Worm (Caenorhabditis elegans): ENCODE results near the gene T10F2.2.

The T10F2.2 gene

ce11 chrIII:5120593-5120992 lies 44.5 kb downstream of the T10F2.2 start:
- no peak for TF ChIP-seq unc-39 (tag; optimal IDR thresholded peaks at IDR 0.05)
- TF ChIP-seq bed-3 (GFP tag; optimal IDR thresholded peaks at IDR 0.05) = no peak
- TF ChIP-seq ceh-43 (GFP tag; optimal IDR thresholded peaks at IDR 0.05) = no peak
- peak; percentile 24 for TF ChIP-seq nhr-2 (tag; optimal IDR thresholded peaks at IDR 0.05)
- TF ChIP-seq ces-1 (GFP tag; optimal IDR thresholded peaks at IDR 0.05) = no peak
- no peak for TF ChIP-seq blmp-1 (tag; optimal IDR thresholded peaks at IDR 0.05)
- peak; percentile 84 for TF ChIP-seq lin-32 (GFP tag; optimal IDR thresholded peaks at IDR 0.05)
- no peak for TF ChIP-seq M03D4.4 (tag; optimal IDR thresholded peaks at IDR 0.05)
- no peak for TF ChIP-seq lsy-2 (tag; optimal IDR thresholded peaks at IDR 0.05)
- TF ChIP-seq nhr-76 (tag; optimal IDR thresholded peaks at IDR 0.05) = no peak

DNA sequence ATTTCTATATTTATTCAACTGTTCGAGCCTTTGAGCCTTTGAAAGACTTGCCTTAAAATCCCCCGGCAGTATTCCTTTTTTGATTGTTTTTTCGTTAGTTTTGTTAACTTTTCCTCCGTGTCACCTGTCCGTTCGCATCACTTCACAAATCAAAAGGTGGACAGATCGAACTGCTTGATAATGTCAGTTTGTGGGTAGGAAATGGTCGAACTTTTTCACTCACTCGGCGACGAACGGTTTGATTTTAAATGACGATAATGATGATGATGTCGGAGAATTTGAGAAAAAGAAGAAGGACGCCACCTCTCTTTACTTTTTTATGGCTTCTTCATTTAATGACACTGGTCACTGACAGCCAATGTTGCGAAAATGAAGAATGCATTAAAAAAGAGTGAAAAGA lies 46.0 kb downstream of the T10F2.2 start:
- TF ChIP-seq lin-32 (GFP tag; optimal IDR thresholded peaks at IDR 0.05) (no peak), ham-2 (GFP tag; optimal IDR thresholded peaks at IDR 0.05) (no peak), snpc-4 (tag; optimal IDR thresholded peaks at IDR 0.05) (no peak)

All from whole organism, mixed stage, embryonic.